Worm (Caenorhabditis elegans): ENCODE data around the gene ZK970.8.

DNA sequence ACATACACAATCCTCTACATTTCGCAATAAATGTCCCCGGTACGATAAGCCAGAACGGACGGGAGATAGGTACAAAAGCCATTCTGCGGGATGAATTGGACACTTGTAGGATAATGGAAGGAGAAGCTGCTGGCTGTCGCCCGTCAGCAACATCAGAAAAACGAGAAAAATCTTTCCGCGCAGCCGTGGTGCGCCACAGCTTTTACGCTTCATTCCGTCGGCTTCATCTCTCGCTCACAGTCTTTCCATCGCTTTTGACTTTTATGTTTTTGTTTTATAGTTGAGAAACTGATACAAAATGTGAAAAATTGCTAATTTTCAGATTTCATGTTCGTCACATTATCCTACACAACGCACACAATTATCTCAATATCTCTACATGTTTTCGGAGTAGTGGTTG is 36.6 kb downstream of the ZK970.8 start, which contains the start of gene C07E3.10:
- TF ChIP-seq snpc-4 (tag; optimal IDR thresholded peaks at IDR 0.05) (no peak), F10B5.3 (tag; optimal IDR thresholded peaks at IDR 0.05) (no peak), fkh-10 (GFP tag; optimal IDR thresholded peaks at IDR 0.05) (no peak), F49E8.2 (tag; optimal IDR thresholded peaks at IDR 0.05; ENCODE audit: borderline replicate concordance) (no peak), lin-39 (tag; optimal IDR thresholded peaks at IDR 0.05) (no peak), unc-62 (GFP tag; optimal IDR thresholded peaks at IDR 0.05 in 1 of 2) (no peak), unc-62 (tag; optimal IDR thresholded peaks at IDR 0.05) (no peak), ceh-28 (tag; optimal IDR thresholded peaks at IDR 0.05) (no peak), fos-1 (tag; optimal IDR thresholded peaks at IDR 0.05) (no peak), hlh-30 (tag; optimal IDR thresholded peaks at IDR 0.05; ENCODE audit: insufficient read depth) (no peak), madf-9 (GFP tag; conservative IDR thresholded peaks at IDR 0.05) (no peak), ama-1 (optimal IDR thresholded peaks at IDR 0.05) (no peak), spr-1 (tag; optimal IDR thresholded peaks at IDR 0.05) (no peak), unc-130 (GFP tag; optimal IDR thresholded peaks at IDR 0.05) (no peak), hif-1 (tag; optimal IDR thresholded peaks at IDR 0.05) (no peak)

Measured in whole organism, L4 larva.